Worm (Caenorhabditis elegans) whole organism, L4 larva: ENCODE data around the gene Y71H2AM.1.

Experiments used
- Y5F2A.4 ChIP-seq: fragments of 200-800 bp; sonication (Bioruptor generic); optimal IDR thresholded peaks from 2 replicates; lab custom pipeline; 2018; ENCODE audit warnings: mild to moderate bottlenecking, missing genetic modification characterization, missing compliant biosample characterization
- Y75B8A.6 ChIP-seq: fragments of 200-800 bp; sonication (Bioruptor generic); IDR thresholded peaks from 2 replicates; pipeline ENCODE4 v1.3.6; 2022; ENCODE audit warnings: missing genetic modification reagents, missing genetic modification characterization, missing compliant biosample characterization
- ama-1 ChIP-seq: fragments of 150-350 bp; optimal IDR thresholded peaks from 2 replicates; lab custom pipeline; 2014; ENCODE audit warnings: inconsistent platforms, mixed read lengths
- ces-1 ChIP-seq: fragments of 150-350 bp; sonication (generic microtip); optimal IDR thresholded peaks from 4 replicates; lab custom pipeline; 2014; ENCODE audit warnings: missing biosample characterization, missing genetic modification reagents, missing genetic modification characterization
- ctbp-1 ChIP-seq: fragments of 200-800 bp; sonication (Bioruptor generic); IDR thresholded peaks from 2 replicates; pipeline ENCODE4 v1.3.6; 2022; ENCODE audit warnings: missing genetic modification reagents, missing genetic modification characterization, missing compliant biosample characterization
- dpl-1 ChIP-seq: fragments of 150-350 bp; optimal IDR thresholded peaks from 2 replicates; lab custom pipeline; 2014; ENCODE audit warnings: missing biosample characterization, missing genetic modification reagents, missing genetic modification characterization
- fos-1 ChIP-seq: fragments of 150-350 bp; optimal IDR thresholded peaks from 2 replicates; lab custom pipeline; 2014; ENCODE audit warnings: missing biosample characterization, missing genetic modification characterization
- nhr-11 ChIP-seq: fragments of 150-350 bp; optimal IDR thresholded peaks from 2 replicates; lab custom pipeline; 2014; ENCODE audit warnings: missing biosample characterization, missing genetic modification characterization
- nhr-76 ChIP-seq: fragments of 150-350 bp; optimal IDR thresholded peaks from 2 replicates; lab custom pipeline; 2014; ENCODE audit warnings: missing biosample characterization, missing genetic modification characterization
- skn-1 ChIP-seq: fragments of 150-350 bp; optimal IDR thresholded peaks from 2 replicates; lab custom pipeline; 2014; ENCODE audit warnings: missing biosample characterization, missing genetic modification characterization
- snpc-4 ChIP-seq: fragments of 150-350 bp; optimal IDR thresholded peaks from 2 replicates; lab custom pipeline; 2014; ENCODE audit warnings: missing biosample characterization, missing genetic modification characterization
- unc-39 ChIP-seq: sonication (generic microtip); optimal IDR thresholded peaks from 2 replicates; lab custom pipeline; 2017; ENCODE audit warnings: missing biosample characterization, missing genetic modification characterization

DNA sequence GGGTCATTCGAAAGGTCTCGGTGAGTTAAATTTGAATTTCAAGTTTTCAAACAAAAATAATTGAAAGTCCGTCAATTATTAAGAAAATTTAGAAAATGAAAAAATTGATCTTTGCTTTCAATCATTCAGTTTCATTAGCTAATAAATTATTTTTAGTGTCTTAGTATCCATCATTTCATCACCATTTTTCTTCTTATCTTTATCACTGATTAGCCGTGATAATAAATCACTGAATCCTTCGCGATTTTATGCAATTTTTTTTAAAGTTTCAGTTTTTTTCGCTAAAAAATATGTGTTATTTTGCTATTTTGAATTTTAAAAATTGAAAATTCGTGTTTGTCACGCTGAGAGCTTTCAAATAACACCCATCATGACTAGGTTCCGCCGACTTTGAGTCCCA is 42.2 kb downstream of the Y71H2AM.1 start:
- no peak for TF ChIP-seq fos-1 (tag; lab: Kevin White, UChicago)
- no peak for TF ChIP-seq nhr-76
- no peak for TF ChIP-seq Y5F2A.4 (GFP tag; lab: Kevin White, UChicago)
- TF ChIP-seq ctbp-1 (GFP tag; lab: Robert Waterston, UW): no peak
- TF ChIP-seq nhr-11 (tag; lab: Kevin White, UChicago): no peak
- no peak for TF ChIP-seq skn-1 (tag; lab: Kevin White, UChicago)
- TF ChIP-seq dpl-1 (GFP tag; lab: Kevin White, UChicago): no peak
- no peak for TF ChIP-seq unc-39 (tag; lab: Kevin White, UChicago)
- no peak for TF ChIP-seq snpc-4 (tag; lab: Kevin White, UChicago)
- no peak for TF ChIP-seq ama-1 (lab: Kevin White, UChicago)
- TF ChIP-seq Y75B8A.6 (GFP tag; lab: Robert Waterston, UW): no peak
- no peak for TF ChIP-seq ces-1 (GFP tag; lab: Kevin White, UChicago)
